Fruit fly (Drosophila melanogaster) whole organism, embryonic: ENCODE measurements around the gene CG6420.

Experiments used
- B-H2 ChIP-seq: fragments of 200-800 bp; sonication (Bioruptor generic); optimal IDR thresholded peaks from 2 replicates; lab custom pipeline; 2018; ENCODE audit warnings: missing biosample characterization, mild to moderate bottlenecking, missing genetic modification characterization
- Bteb2 ChIP-seq: fragments of 200-800 bp; sonication (Bioruptor generic); optimal IDR thresholded peaks from 2 replicates; lab custom pipeline; 2016; ENCODE audit warnings: missing biosample characterization, missing genetic modification characterization
- CG10959 ChIP-seq: fragments of 200-800 bp; sonication (Bioruptor generic); IDR thresholded peaks from 2 replicates; pipeline ENCODE4 v1.3.6; 2022; ENCODE audit warnings: missing biosample characterization, missing genetic modification characterization
- CG12942 ChIP-seq: fragments of 200-800 bp; sonication (Bioruptor generic); optimal IDR thresholded peaks from 3 replicates; lab custom pipeline; 2016; ENCODE audit warnings: missing biosample characterization, missing genetic modification characterization
- CG15696 ChIP-seq: fragments of 200-800 bp; sonication (Bioruptor generic); optimal IDR thresholded peaks from 2 replicates; lab custom pipeline; 2019; ENCODE audit warnings: missing biosample characterization, mild to moderate bottlenecking, missing genetic modification characterization, moderate library complexity
- CG1647 ChIP-seq: fragments of 200-800 bp; sonication (Bioruptor generic); optimal IDR thresholded peaks from 3 replicates; lab custom pipeline; 2016; ENCODE audit warnings: missing biosample characterization, missing genetic modification characterization
- CG17385 ChIP-seq: fragments of 200-800 bp; sonication (Bioruptor generic); optimal IDR thresholded peaks from 3 replicates; lab custom pipeline; 2018; ENCODE audit warnings: missing biosample characterization, mild to moderate bottlenecking, missing genetic modification characterization
- CG17829 ChIP-seq: fragments of 200-800 bp; optimal IDR thresholded peaks from 2 replicates; lab custom pipeline; 2019; ENCODE audit warnings: missing biosample characterization, mild to moderate bottlenecking, missing genetic modification characterization, moderate library complexity
- CG30403 ChIP-seq: fragments of 200-800 bp; sonication (Bioruptor generic); optimal IDR thresholded peaks from 3 replicates; lab custom pipeline; 2016; ENCODE audit warnings: missing biosample characterization, missing genetic modification characterization
- CG30431 ChIP-seq: fragments of 200-800 bp; sonication (Bioruptor generic); optimal IDR thresholded peaks from 2 replicates; lab custom pipeline; 2017; ENCODE audit warnings: missing biosample characterization, missing genetic modification characterization
- CG31365 ChIP-seq: fragments of 200-800 bp; sonication (Bioruptor generic); optimal IDR thresholded peaks from 2 replicates; lab custom pipeline; 2018; ENCODE audit warnings: missing biosample characterization, mild to moderate bottlenecking, missing genetic modification characterization
- CG34422 ChIP-seq: fragments of 200-800 bp; sonication (Bioruptor generic); IDR thresholded peaks from 3 replicates; pipeline ENCODE4 v1.3.6; 2022; ENCODE audit warnings: missing biosample characterization, missing genetic modification characterization
- CG4617 ChIP-seq: fragments of 200-800 bp; sonication (Bioruptor generic); optimal IDR thresholded peaks from 3 replicates; lab custom pipeline; 2016; ENCODE audit warnings: missing biosample characterization, missing genetic modification characterization, borderline replicate concordance
- CG6272 ChIP-seq: fragments of 200-800 bp; sonication (Bioruptor generic); IDR thresholded peaks from 2 replicates; pipeline ENCODE4 v1.3.6; 2022; ENCODE audit warnings: missing biosample characterization, missing genetic modification characterization
- CG6791 ChIP-seq: fragments of 200-800 bp; sonication (Bioruptor generic); IDR thresholded peaks from 3 replicates; pipeline ENCODE4 v1.3.6; 2022; ENCODE audit warnings: missing biosample characterization, missing genetic modification characterization; ENCODE audit not compliant: partially characterized antibody
- CG6813 ChIP-seq: fragments of 200-800 bp; sonication (Bioruptor generic); optimal IDR thresholded peaks from 2 replicates; lab custom pipeline; 2017; ENCODE audit warnings: missing biosample characterization, missing genetic modification characterization, mild to moderate bottlenecking, moderate library complexity, missing genetic modification reagents
- CG8281 ChIP-seq: fragments of 200-800 bp; sonication (Bioruptor generic); optimal IDR thresholded peaks from 2 replicates; lab custom pipeline; 2018; ENCODE audit warnings: missing biosample characterization, mild to moderate bottlenecking, missing genetic modification characterization, moderate library complexity
- CG8290 ChIP-seq, 3 experiments: fragments of 200-800 bp; sonication (Bioruptor generic); optimal IDR thresholded peaks; 2 replicates each; lab custom pipeline; 2016 to 2019; ENCODE audit warnings: missing biosample characterization in 3 of 3, missing genetic modification characterization in 3 of 3, mild to moderate bottlenecking in 2 of 3, moderate library complexity in 1 of 3
- CG9437 ChIP-seq: fragments of 200-800 bp; sonication (Bioruptor generic); optimal IDR thresholded peaks from 2 replicates; lab custom pipeline; 2018; ENCODE audit warnings: missing biosample characterization, mild to moderate bottlenecking, missing genetic modification characterization
- CG9817 ChIP-seq: fragments of 200-800 bp; sonication (Bioruptor generic); optimal IDR thresholded peaks from 2 replicates; lab custom pipeline; 2018; ENCODE audit warnings: missing biosample characterization, mild to moderate bottlenecking, missing genetic modification characterization, moderate library complexity
- CG9876 ChIP-seq: fragments of 200-800 bp; sonication (Bioruptor generic); optimal IDR thresholded peaks from 2 replicates; lab custom pipeline; 2016; ENCODE audit warnings: missing biosample characterization, missing genetic modification characterization
- GATAe ChIP-seq: fragments of 200-800 bp; sonication (Bioruptor generic); conservative IDR thresholded peaks from 2 replicates; pipeline ENCODE4 v1.3.6; 2022; ENCODE audit warnings: missing biosample characterization, missing genetic modification characterization
- HLHmδ ChIP-seq: fragments of 200-800 bp; sonication (Bioruptor generic); optimal IDR thresholded peaks from 2 replicates; lab custom pipeline; 2018; ENCODE audit warnings: missing biosample characterization, mild to moderate bottlenecking, missing genetic modification characterization, moderate library complexity
- Mes4 ChIP-seq: fragments of 200-800 bp; sonication (Bioruptor generic); optimal IDR thresholded peaks from 2 replicates; lab custom pipeline; 2016; ENCODE audit warnings: missing biosample characterization, missing genetic modification characterization
- Nf-YC ChIP-seq: fragments of 200-800 bp; optimal IDR thresholded peaks from 3 replicates; lab custom pipeline; 2019; ENCODE audit warnings: missing biosample characterization, mild to moderate bottlenecking, missing genetic modification characterization, moderate library complexity
- Scr ChIP-seq: fragments of 200-800 bp; sonication (Bioruptor generic); IDR thresholded peaks from 2 replicates; pipeline ENCODE4 v1.3.6; 2022; ENCODE audit warnings: missing biosample characterization, missing genetic modification characterization; ENCODE audit not compliant: partially characterized antibody
- Ssrp ChIP-seq: fragments of 200-800 bp; sonication (Bioruptor generic); optimal IDR thresholded peaks from 2 replicates; lab custom pipeline; 2018; ENCODE audit warnings: missing biosample characterization, mild to moderate bottlenecking, missing genetic modification characterization, moderate library complexity
- TFAM ChIP-seq: fragments of 200-800 bp; sonication (Bioruptor generic); optimal IDR thresholded peaks from 2 replicates; lab custom pipeline; 2017; ENCODE audit warnings: missing biosample characterization, missing genetic modification characterization, inconsistent platforms
- Xbp1 ChIP-seq: fragments of 200-800 bp; sonication (Bioruptor generic); optimal IDR thresholded peaks from 3 replicates; lab custom pipeline; 2016; ENCODE audit warnings: missing biosample characterization, mild to moderate bottlenecking, missing genetic modification characterization
- YL-1 ChIP-seq: fragments of 200-800 bp; sonication (Bioruptor generic); optimal IDR thresholded peaks from 3 replicates; lab custom pipeline; 2017; ENCODE audit warnings: missing biosample characterization, mild to moderate bottlenecking, missing genetic modification characterization
- ab ChIP-seq: fragments of 200-800 bp; sonication (Bioruptor generic); optimal IDR thresholded peaks from 2 replicates; lab custom pipeline; 2016; ENCODE audit warnings: missing biosample characterization, missing genetic modification characterization
- ap ChIP-seq: fragments of 200-800 bp; sonication (Bioruptor generic); IDR thresholded peaks from 2 replicates; pipeline ENCODE4 v1.3.6; 2022; ENCODE audit warnings: missing biosample characterization, missing genetic modification characterization
- cato ChIP-seq: fragments of 200-800 bp; sonication (Bioruptor generic); optimal IDR thresholded peaks from 2 replicates; lab custom pipeline; 2016; ENCODE audit warnings: missing biosample characterization, missing genetic modification characterization, borderline replicate concordance
- croc ChIP-seq: fragments of 200-800 bp; sonication (Bioruptor generic); conservative IDR thresholded peaks from 3 replicates; pipeline ENCODE4 v1.3.6; 2022; ENCODE audit warnings: missing biosample characterization, missing genetic modification characterization
- dati ChIP-seq: fragments of 200-800 bp; sonication (Bioruptor generic); IDR thresholded peaks from 2 replicates; pipeline ENCODE4 v1.3.6; 2022; ENCODE audit warnings: missing biosample characterization, missing genetic modification characterization
- en ChIP-seq: fragments of 200-800 bp; sonication (Bioruptor generic); optimal IDR thresholded peaks from 2 replicates; lab custom pipeline; 2016; ENCODE audit warnings: missing biosample characterization, missing genetic modification characterization
- ftz-f1 ChIP-seq: fragments of 200-800 bp; sonication (Bioruptor generic); optimal IDR thresholded peaks from 2 replicates; lab custom pipeline; 2016; ENCODE audit warnings: missing biosample characterization, missing genetic modification characterization
- gt ChIP-seq: fragments of 200-800 bp; sonication (Bioruptor generic); IDR thresholded peaks from 2 replicates; pipeline ENCODE4 v1.3.6; 2022; ENCODE audit warnings: missing biosample characterization, missing genetic modification characterization
- ham ChIP-seq: fragments of 200-800 bp; sonication (Bioruptor generic); IDR thresholded peaks from 2 replicates; pipeline ENCODE4 v1.3.6; 2022; ENCODE audit warnings: missing biosample characterization, missing genetic modification characterization
- her ChIP-seq: fragments of 200-800 bp; sonication (Bioruptor generic); optimal IDR thresholded peaks from 2 replicates; lab custom pipeline; 2016; ENCODE audit warnings: missing biosample characterization, missing genetic modification characterization
- inv ChIP-seq: fragments of 200-800 bp; sonication (Bioruptor generic); IDR thresholded peaks from 2 replicates; pipeline ENCODE4 v1.3.6; 2022; ENCODE audit warnings: missing biosample characterization, missing genetic modification characterization; ENCODE audit not compliant: partially characterized antibody
- kah ChIP-seq: fragments of 200-800 bp; sonication (Bioruptor generic); optimal IDR thresholded peaks from 2 replicates; lab custom pipeline; 2018; ENCODE audit warnings: missing biosample characterization, mild to moderate bottlenecking, missing genetic modification characterization
- kay ChIP-seq: fragments of 200-800 bp; sonication (Bioruptor generic); optimal IDR thresholded peaks from 2 replicates; lab custom pipeline; 2016; ENCODE audit warnings: missing biosample characterization, missing genetic modification characterization
- pzg ChIP-seq: fragments of 200-800 bp; sonication (Bioruptor generic); optimal IDR thresholded peaks from 3 replicates; lab custom pipeline; 2018; ENCODE audit warnings: missing biosample characterization, mild to moderate bottlenecking, missing genetic modification characterization, moderate library complexity
- seq ChIP-seq: fragments of 200-800 bp; sonication (Bioruptor generic); IDR thresholded peaks from 2 replicates; pipeline ENCODE4 v1.3.6; 2022; ENCODE audit warnings: missing biosample characterization, missing genetic modification characterization
- sna ChIP-seq: fragments of 200-800 bp; sonication (Bioruptor generic); IDR thresholded peaks from 2 replicates; pipeline ENCODE4 v1.3.6; 2022; ENCODE audit warnings: missing biosample characterization, missing genetic modification characterization; ENCODE audit not compliant: partially characterized antibody
- sob ChIP-seq: fragments of 200-800 bp; sonication (Bioruptor generic); IDR thresholded peaks from 2 replicates; pipeline ENCODE4 v1.3.6; 2022; ENCODE audit warnings: missing biosample characterization, missing genetic modification characterization
- sqz ChIP-seq: fragments of 200-800 bp; sonication (Bioruptor generic); optimal IDR thresholded peaks from 3 replicates; lab custom pipeline; 2018; ENCODE audit warnings: missing biosample characterization, mild to moderate bottlenecking, missing genetic modification characterization
- tup ChIP-seq: fragments of 200-800 bp; sonication (Bioruptor generic); optimal IDR thresholded peaks from 2 replicates; lab custom pipeline; 2016; ENCODE audit warnings: missing biosample characterization, mild to moderate bottlenecking, missing genetic modification characterization, moderate library complexity
- unpg ChIP-seq: fragments of 200-800 bp; sonication (Bioruptor generic); optimal IDR thresholded peaks from 3 replicates; lab custom pipeline; 2018; ENCODE audit warnings: missing biosample characterization, mild to moderate bottlenecking, missing genetic modification characterization, moderate library complexity

The CG6420 gene

DNA sequence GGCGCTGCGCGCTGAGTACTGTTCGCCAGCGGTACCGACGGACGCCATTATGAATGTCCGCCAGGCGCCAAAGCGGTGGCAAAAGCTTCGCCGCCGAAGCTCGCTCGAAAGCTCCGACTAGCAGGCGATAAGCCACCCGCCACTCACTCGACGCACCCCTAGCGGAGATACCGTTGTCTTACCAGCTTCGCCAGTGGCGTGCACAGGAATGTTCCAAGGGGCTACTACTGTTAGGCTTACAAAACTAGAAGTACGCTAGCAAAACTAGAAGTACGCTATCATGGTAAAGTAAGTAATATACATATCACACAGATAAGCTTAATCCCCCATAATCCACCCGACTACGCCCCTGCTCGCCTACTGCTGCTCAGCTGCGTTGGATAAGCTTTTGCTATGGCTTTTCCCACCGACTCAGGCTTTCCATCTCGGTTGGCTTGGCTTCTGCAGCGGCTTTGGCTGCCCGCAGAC, 10.9 kb downstream of the CG6420 start, which contains the start of gene amon (continued):
- TF ChIP-seq sqz (GFP tag; lab: Kevin White, UChicago): no peak
- TF ChIP-seq cato (GFP tag; lab: Kevin White, UChicago): peak; percentile 94
- peak; percentile 92 for TF ChIP-seq Ssrp
- peak; percentile 98 for TF ChIP-seq tup
- TF ChIP-seq gt: peak; percentile 94
- TF ChIP-seq her (GFP tag; lab: Kevin White, UChicago): peak; percentile 98
- TF ChIP-seq sna (GFP tag; lab: Robert Waterston, UW): no peak
- no peak for TF ChIP-seq Scr (GFP tag; lab: Robert Waterston, UW)
- TF ChIP-seq CG15696: peak; percentile 84
- peak; percentile 90 for TF ChIP-seq YL-1
- TF ChIP-seq CG1647: peak; percentile 98
- peak; percentile 98 for TF ChIP-seq kay (GFP tag; lab: Kevin White, UChicago)
- TF ChIP-seq ab: peak; percentile 96
- TF ChIP-seq croc (GFP tag; lab: Robert Waterston, UW): peak; percentile 92
- peak; percentile 99 for TF ChIP-seq B-H2 (GFP tag; lab: Kevin White, UChicago)
- TF ChIP-seq Mes4 (GFP tag; lab: Kevin White, UChicago): peak; percentile 95
- peak; percentile 95 for TF ChIP-seq CG17385 (GFP tag; lab: Kevin White, UChicago)
- peak; percentile 93 for TF ChIP-seq CG17829 (tag; lab: Kevin White, UChicago)
- peak; percentile 98 for TF ChIP-seq Bteb2 (GFP tag; lab: Kevin White, UChicago)
- TF ChIP-seq TFAM (GFP tag; lab: Kevin White, UChicago): peak; percentile 69
- TF ChIP-seq GATAe (GFP tag; lab: Robert Waterston, UW): peak; percentile 93
- no peak for TF ChIP-seq HLHmδ (GFP tag; lab: Kevin White, UChicago)
- peak; percentile 99 for TF ChIP-seq seq (GFP tag; lab: Robert Waterston, UW)
- peak; percentile 97 for TF ChIP-seq CG12942 (GFP tag; lab: Kevin White, UChicago)
- peak; percentile 94 for TF ChIP-seq CG31365 (tag; lab: Kevin White, UChicago)
- TF ChIP-seq CG6813 (GFP tag; lab: Kevin White, UChicago): peak; percentile 99
- no peak for TF ChIP-seq CG6791 (GFP tag; lab: Robert Waterston, UW)
- TF ChIP-seq Xbp1: peak; percentile 99
- TF ChIP-seq sob (GFP tag; lab: Robert Waterston, UW): peak; percentile 99
- peak; percentile 90 for TF ChIP-seq CG8281
- TF ChIP-seq en (GFP tag; lab: Kevin White, UChicago): peak; percentile 97
- peak; percentile 98 for TF ChIP-seq CG9876 (GFP tag; lab: Kevin White, UChicago)
- TF ChIP-seq CG8290 (GFP tag; optimal IDR thresholded peaks at IDR 0.05; lab: Kevin White, UChicago): no peak
- TF ChIP-seq CG8290 (tag; optimal IDR thresholded peaks at IDR 0.05; lab: Kevin White, UChicago): peak in 1 of 2 experiments; percentile 100
- peak; percentile 97 for TF ChIP-seq ham (GFP tag; lab: Robert Waterston, UW)
- TF ChIP-seq CG9437 (GFP tag; lab: Kevin White, UChicago): peak; percentile 88
- peak; percentile 92 for TF ChIP-seq ftz-f1 (GFP tag; lab: Kevin White, UChicago)
- TF ChIP-seq unpg (GFP tag; lab: Kevin White, UChicago): peak; percentile 98
- TF ChIP-seq pzg (GFP tag; lab: Kevin White, UChicago): peak; percentile 65
- TF ChIP-seq CG30431 (GFP tag; lab: Kevin White, UChicago): peak; percentile 95
- TF ChIP-seq CG34422 (GFP tag; lab: Robert Waterston, UW): peak; percentile 99
- TF ChIP-seq inv (GFP tag; lab: Robert Waterston, UW): no peak
- peak; percentile 95 for TF ChIP-seq dati (GFP tag; lab: Robert Waterston, UW)
- TF ChIP-seq Nf-YC (tag; lab: Kevin White, UChicago): peak; percentile 91
- TF ChIP-seq ap (GFP tag; lab: Robert Waterston, UW): peak; percentile 97
- TF ChIP-seq kah: peak; percentile 90
- TF ChIP-seq CG4617 (GFP tag; lab: Kevin White, UChicago): peak; percentile 95
- TF ChIP-seq CG10959 (GFP tag; lab: Robert Waterston, UW): peak; percentile 81
- TF ChIP-seq CG9817 (tag; lab: Kevin White, UChicago): peak; percentile 99
- peak; percentile 98 for TF ChIP-seq CG6272 (GFP tag; lab: Robert Waterston, UW)
- peak; percentile 99 for TF ChIP-seq CG30403 (GFP tag; lab: Kevin White, UChicago)
